Fruit fly (Drosophila melanogaster) whole organism, pupa: ENCODE results near the gene Ire1.
A peak's percentile ranks its signal among the peaks of the same experiment; 100 is the strongest.

Source experiments
- CG10348 ChIP-seq: fragments of 200-800 bp; sonication (Bioruptor generic); IDR thresholded peaks from 2 replicates; pipeline ENCODE4 v1.3.6; 2022; ENCODE audit warnings: missing biosample characterization, missing genetic modification characterization
- CG12605 ChIP-seq: fragments of 200-800 bp; sonication (Bioruptor generic); IDR thresholded peaks from 2 replicates; pipeline ENCODE4 v1.3.6; 2022; ENCODE audit warnings: missing biosample characterization, missing genetic modification characterization
- CG13204 ChIP-seq: fragments of 200-800 bp; sonication (Bioruptor generic); optimal IDR thresholded peaks from 2 replicates; lab custom pipeline; 2018; ENCODE audit warnings: missing biosample characterization, mild to moderate bottlenecking, missing genetic modification characterization, moderate library complexity
- CG14655 ChIP-seq: fragments of 200-800 bp; sonication (Bioruptor generic); optimal IDR thresholded peaks from 3 replicates; lab custom pipeline; 2017; ENCODE audit warnings: mild to moderate bottlenecking, missing biosample characterization, missing genetic modification reagents, missing genetic modification characterization
- CG15710 ChIP-seq: fragments of 200-800 bp; sonication (Bioruptor generic); optimal IDR thresholded peaks from 2 replicates; lab custom pipeline; 2018; ENCODE audit warnings: missing biosample characterization, mild to moderate bottlenecking, missing genetic modification characterization, moderate library complexity
- CG17806 ChIP-seq: fragments of 200-800 bp; sonication (Bioruptor generic); optimal IDR thresholded peaks from 2 replicates; lab custom pipeline; 2018; ENCODE audit warnings: missing biosample characterization, mild to moderate bottlenecking, missing genetic modification characterization, moderate library complexity
- CG32121 ChIP-seq: fragments of 200-800 bp; sonication (Bioruptor generic); IDR thresholded peaks from 2 replicates; pipeline ENCODE4 v1.3.6; 2022; ENCODE audit warnings: missing biosample characterization, missing genetic modification characterization
- CG34367 ChIP-seq: fragments of 200-800 bp; sonication (Bioruptor generic); optimal IDR thresholded peaks from 2 replicates; lab custom pipeline; 2018; ENCODE audit warnings: missing biosample characterization, mild to moderate bottlenecking, missing genetic modification characterization
- CG4496 ChIP-seq: fragments of 200-800 bp; sonication (Bioruptor generic); IDR thresholded peaks from 3 replicates; pipeline ENCODE4 v1.3.6; 2022; ENCODE audit warnings: missing biosample characterization, missing genetic modification characterization
- CG8159 ChIP-seq: fragments of 200-800 bp; sonication (Bioruptor generic); optimal IDR thresholded peaks from 3 replicates; lab custom pipeline; 2018; ENCODE audit warnings: missing biosample characterization, mild to moderate bottlenecking, missing genetic modification characterization, moderate library complexity
- CG8301 ChIP-seq: fragments of 200-800 bp; sonication (Bioruptor generic); optimal IDR thresholded peaks from 2 replicates; lab custom pipeline; 2018; ENCODE audit warnings: missing biosample characterization, mild to moderate bottlenecking, missing genetic modification characterization
- CG9948 ChIP-seq: fragments of 200-800 bp; sonication (Bioruptor generic); optimal IDR thresholded peaks from 2 replicates; lab custom pipeline; 2018; ENCODE audit warnings: missing biosample characterization, mild to moderate bottlenecking, missing genetic modification characterization, moderate library complexity
- D1 ChIP-seq: fragments of 200-800 bp; sonication (Bioruptor generic); optimal IDR thresholded peaks from 2 replicates; lab custom pipeline; 2018; ENCODE audit warnings: missing biosample characterization, mild to moderate bottlenecking, missing genetic modification characterization, moderate library complexity
- EcR ChIP-seq: fragments of 200-800 bp; sonication (Bioruptor generic); optimal IDR thresholded peaks from 3 replicates; lab custom pipeline; 2019; ENCODE audit warnings: missing biosample characterization, missing genetic modification characterization, mild to moderate bottlenecking, moderate library complexity, missing genetic modification reagents
- Ets98B ChIP-seq: fragments of 200-800 bp; sonication (Bioruptor generic); IDR thresholded peaks from 2 replicates; pipeline ENCODE4 v1.3.6; 2022; ENCODE audit warnings: missing biosample characterization, missing genetic modification characterization
- Pif1A ChIP-seq: fragments of 200-800 bp; sonication (Bioruptor generic); optimal IDR thresholded peaks from 3 replicates; lab custom pipeline; 2016; ENCODE audit warnings: missing biosample characterization, missing genetic modification characterization
- Pif1B ChIP-seq: fragments of 200-800 bp; sonication (Bioruptor generic); optimal IDR thresholded peaks from 3 replicates; lab custom pipeline; 2016; ENCODE audit warnings: missing biosample characterization, missing genetic modification characterization
- Snoo ChIP-seq: fragments of 200-800 bp; sonication (Bioruptor generic); optimal IDR thresholded peaks from 3 replicates; lab custom pipeline; 2017; ENCODE audit warnings: missing biosample characterization, mild to moderate bottlenecking, missing genetic modification characterization, inconsistent platforms
- fd96Ca ChIP-seq: fragments of 200-800 bp; sonication (Bioruptor generic); IDR thresholded peaks from 3 replicates; pipeline ENCODE4 v1.3.6; 2022; ENCODE audit warnings: missing biosample characterization, missing genetic modification characterization
- gl ChIP-seq: fragments of 200-800 bp; sonication (Bioruptor generic); optimal IDR thresholded peaks from 2 replicates; lab custom pipeline; 2018; ENCODE audit warnings: missing biosample characterization, mild to moderate bottlenecking, missing genetic modification characterization
- rn ChIP-seq: fragments of 200-800 bp; sonication (Bioruptor generic); IDR thresholded peaks from 2 replicates; pipeline ENCODE4 v1.3.6; 2022; ENCODE audit warnings: missing biosample characterization, missing genetic modification characterization

The Ire1 gene

DNA sequence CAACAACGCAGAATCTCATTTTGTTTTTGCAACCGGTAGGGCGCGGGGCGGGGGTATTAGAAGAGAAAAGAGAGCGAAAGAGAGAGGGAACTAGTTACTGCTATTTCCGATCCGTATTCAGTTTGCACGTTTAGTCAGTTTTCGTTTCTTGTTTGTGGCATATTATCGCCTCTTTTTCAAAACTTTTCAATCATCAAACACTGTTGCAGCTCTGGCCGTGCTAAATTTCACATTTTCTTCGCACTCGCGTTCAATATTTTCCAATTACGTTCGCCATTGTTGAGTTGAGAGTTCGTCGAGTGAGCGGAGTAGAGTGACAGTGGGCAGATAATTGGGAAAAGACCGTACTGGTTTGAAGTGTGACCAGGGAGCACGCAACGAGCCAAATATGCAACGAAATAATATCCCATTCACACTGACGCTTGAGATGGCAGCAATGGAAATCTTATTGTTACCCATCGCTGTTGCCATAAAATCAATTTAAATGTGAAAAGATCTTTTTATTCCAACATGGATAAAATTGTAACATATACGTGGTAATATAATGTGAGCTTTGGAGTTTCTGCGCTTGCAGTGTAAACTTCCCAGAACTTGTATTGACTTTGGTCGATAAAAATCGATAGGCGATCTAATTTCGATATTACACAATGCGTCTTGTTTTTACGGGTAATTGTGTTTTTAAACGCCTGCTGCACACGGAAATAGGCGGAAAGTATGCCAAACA lies at the start of gene Ire1, which contains the start of gene Mrm2:
Gene Ire1, minus strand, starts transcription at position 296 of the 724 bp plus-strand sequence.
Gene Mrm2, plus strand, starts transcription at position 615 of the 724 bp plus-strand sequence.
- TF ChIP-seq Ets98B (peak; percentile 68), CG10348 (GFP tag; lab: Robert Waterston, UW) (0 out of 2 replicates have a peak, but pooled peaks have one; percentile 13), CG12605 (GFP tag; lab: Robert Waterston, UW) (no peak), gl (tag; lab: Kevin White, UChicago) (peak; percentile 8), CG8301 (peak; percentile 53), Snoo (tag; lab: Kevin White, UChicago) (peak; percentile 51), CG8159 (peak; percentile 72), CG15710 (tag; lab: Kevin White, UChicago) (peak; percentile 63), CG4496 (GFP tag; lab: Robert Waterston, UW) (peak; percentile 86), CG32121 (GFP tag; lab: Robert Waterston, UW) (peak; percentile 66), rn (GFP tag; lab: Robert Waterston, UW) (peak; percentile 73; the same call in 1 of the 2 replicates), CG17806 (peak; percentile 56), CG34367 (peak; percentile 48), D1 (tag; lab: Kevin White, UChicago) (no peak), fd96Ca (GFP tag; lab: Robert Waterston, UW) (peak; percentile 91), Pif1B (GFP tag; lab: Kevin White, UChicago) (peak; percentile 17), CG9948 (tag; lab: Kevin White, UChicago) (peak; percentile 59), CG13204 (GFP tag; lab: Kevin White, UChicago) (no peak), Pif1A (GFP tag; lab: Kevin White, UChicago) (no peak), CG14655 (no peak), EcR (GFP tag; lab: Kevin White, UChicago) (peak; percentile 35)

DNA sequence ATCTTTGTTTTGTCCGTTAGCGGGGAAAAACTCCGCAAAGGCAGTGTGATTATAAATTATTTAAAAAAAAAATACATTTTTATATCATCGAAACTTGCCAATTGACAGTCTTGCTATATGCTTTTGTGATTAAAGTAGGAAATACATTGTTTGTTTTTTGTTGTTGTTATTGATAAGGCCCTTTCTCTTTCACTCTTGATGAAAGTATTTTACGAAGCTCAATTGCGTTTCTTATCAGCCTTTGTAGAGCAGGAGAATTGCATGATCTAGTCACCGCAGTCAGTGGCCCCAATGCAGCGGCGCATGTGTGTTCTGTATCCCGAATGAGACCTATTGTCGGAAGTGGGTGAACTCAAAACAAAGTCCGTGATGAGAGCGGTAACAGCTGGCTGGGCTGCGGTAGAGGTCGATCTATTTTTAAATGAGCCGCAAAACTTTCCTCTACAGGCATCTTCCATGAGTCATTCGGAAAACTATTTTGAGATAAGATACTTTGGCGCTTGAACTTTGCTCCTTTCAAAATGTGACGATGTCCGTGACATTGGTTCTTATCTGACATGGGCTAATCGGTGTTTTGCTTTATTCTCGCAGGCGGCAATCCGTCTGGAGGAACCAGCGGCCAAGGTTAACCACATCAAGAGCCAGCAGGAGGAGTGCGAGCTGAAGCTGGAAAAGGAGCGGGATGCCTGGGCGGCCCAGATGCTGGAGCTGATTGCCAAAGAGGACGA lies 49.4 kb upstream of the Ire1 start:
- TF ChIP-seq CG8301 (peak; percentile 2), Pif1A (GFP tag; lab: Kevin White, UChicago) (peak; percentile 45), CG10348 (GFP tag; lab: Robert Waterston, UW) (no peak), gl (tag; lab: Kevin White, UChicago) (peak; percentile 36), EcR (GFP tag; lab: Kevin White, UChicago) (peak; percentile 52), CG14655 (peak; percentile 45), rn (GFP tag; lab: Robert Waterston, UW) (no peak), Pif1B (GFP tag; lab: Kevin White, UChicago) (peak; percentile 40)

DNA sequence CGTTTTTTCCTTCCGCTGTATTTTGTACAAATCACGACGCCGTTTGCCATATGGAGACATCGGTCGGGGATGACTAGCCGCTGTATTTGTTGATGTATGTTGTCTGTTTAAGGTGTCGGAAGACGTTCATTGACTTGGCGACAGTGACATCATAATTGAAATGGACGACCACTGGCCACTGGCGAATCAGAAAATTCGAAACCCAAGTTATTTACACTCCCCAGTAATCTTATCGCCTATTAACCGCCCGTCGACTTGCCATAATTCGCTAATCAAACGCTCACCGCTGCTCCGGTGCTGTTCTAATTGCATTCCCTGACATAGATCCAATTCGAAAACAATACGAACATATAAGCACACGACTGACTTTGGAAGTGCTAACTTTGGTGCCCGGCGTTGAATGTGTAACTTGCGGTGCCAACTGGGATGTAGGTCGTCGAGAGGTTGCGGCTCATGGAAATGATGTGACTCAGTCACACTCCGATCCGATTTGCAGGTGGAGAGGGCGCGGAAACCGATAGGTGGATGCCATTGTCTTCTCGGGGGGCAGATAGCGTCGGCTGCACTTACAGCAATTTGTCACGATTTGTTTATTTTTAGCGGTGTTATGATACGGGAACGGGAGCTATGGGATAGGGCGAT lies 48.6 kb upstream of the Ire1 start:
- no peak for TF ChIP-seq Snoo (tag; lab: Kevin White, UChicago)
- no peak for TF ChIP-seq D1 (tag; lab: Kevin White, UChicago)
- no peak for TF ChIP-seq fd96Ca (GFP tag; lab: Robert Waterston, UW)
- no peak for TF ChIP-seq CG10348 (GFP tag; lab: Robert Waterston, UW)
- no peak for TF ChIP-seq CG8301
- TF ChIP-seq Pif1A (GFP tag; lab: Kevin White, UChicago) = no peak
- no peak for TF ChIP-seq Ets98B
- no peak for TF ChIP-seq CG34367
- TF ChIP-seq CG32121 (GFP tag; lab: Robert Waterston, UW) = no peak
- TF ChIP-seq CG4496 (GFP tag; lab: Robert Waterston, UW) = no peak
- TF ChIP-seq gl (tag; lab: Kevin White, UChicago) = no peak
- no peak for TF ChIP-seq rn (GFP tag; lab: Robert Waterston, UW)
- TF ChIP-seq CG17806 = no peak
- TF ChIP-seq Pif1B (GFP tag; lab: Kevin White, UChicago) = no peak
- no peak for TF ChIP-seq EcR (GFP tag; lab: Kevin White, UChicago)
- no peak for TF ChIP-seq CG15710 (tag; lab: Kevin White, UChicago)

DNA sequence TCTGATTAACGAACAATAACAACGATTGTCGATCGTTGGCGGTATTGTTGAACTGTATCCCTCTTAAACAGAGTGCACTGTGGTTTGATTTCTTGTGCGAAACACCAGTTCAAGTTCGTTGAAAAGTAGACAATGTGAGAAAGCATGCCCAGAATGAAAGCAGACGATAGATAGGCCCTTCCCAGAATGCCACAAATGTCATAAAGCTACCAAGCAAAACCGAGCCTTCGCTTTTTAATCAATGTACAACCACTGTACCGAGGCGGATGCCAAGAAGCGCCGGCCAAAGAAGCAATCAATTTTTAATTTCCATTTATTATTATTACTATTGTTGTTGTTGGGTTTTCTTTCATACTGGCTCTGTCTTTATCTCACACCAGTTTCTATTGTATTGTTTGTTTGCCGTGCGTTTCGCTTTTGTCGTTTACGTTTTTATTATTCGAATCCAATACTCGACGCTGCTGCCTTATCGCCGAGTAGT lies 47.8 kb upstream of the Ire1 start:
- TF ChIP-seq CG14655 (peak; percentile 81), D1 (tag; lab: Kevin White, UChicago) (no peak), gl (tag; lab: Kevin White, UChicago) (no peak), CG12605 (GFP tag; lab: Robert Waterston, UW) (peak; percentile 77), Ets98B (peak; percentile 90), Pif1A (GFP tag; lab: Kevin White, UChicago) (peak; percentile 83), CG8301 (peak; percentile 75), Pif1B (GFP tag; lab: Kevin White, UChicago) (peak; percentile 85), CG15710 (tag; lab: Kevin White, UChicago) (peak; percentile 75), rn (GFP tag; lab: Robert Waterston, UW) (peak; percentile 52), CG17806 (peak; percentile 76), CG4496 (GFP tag; lab: Robert Waterston, UW) (peak; percentile 89), CG10348 (GFP tag; lab: Robert Waterston, UW) (peak; percentile 49; the same call in 1 of the 2 replicates), CG8159 (peak; percentile 81), CG34367 (peak; percentile 69), EcR (GFP tag; lab: Kevin White, UChicago) (no peak), Snoo (tag; lab: Kevin White, UChicago) (peak; percentile 82), CG9948 (tag; lab: Kevin White, UChicago) (peak; percentile 68), CG13204 (GFP tag; lab: Kevin White, UChicago) (peak; percentile 10), fd96Ca (GFP tag; lab: Robert Waterston, UW) (peak; percentile 90), CG32121 (GFP tag; lab: Robert Waterston, UW) (peak; percentile 68; the same call in 1 of the 2 replicates)
